Fruit fly (Drosophila melanogaster) whole organism, embryonic: Measurements from ENCODE around the gene Ist1.
A peak's percentile ranks its signal among the peaks of the same experiment; 100 is the strongest.

Experiments used
- Abd-B ChIP-seq: fragments of 200-800 bp; sonication (Bioruptor generic); optimal IDR thresholded peaks from 2 replicates; lab custom pipeline; 2018; ENCODE audit warnings: missing biosample characterization, mild to moderate bottlenecking, missing genetic modification characterization, moderate library complexity
- CG11456 ChIP-seq: fragments of 200-800 bp; sonication (Bioruptor generic); IDR thresholded peaks from 3 replicates; pipeline ENCODE4 v1.3.6; 2022; ENCODE audit warnings: missing biosample characterization, missing genetic modification characterization
- CG11560 ChIP-seq: fragments of 200-800 bp; sonication (Bioruptor generic); IDR thresholded peaks from 3 replicates; pipeline ENCODE4 v1.3.6; 2022; ENCODE audit warnings: missing biosample characterization, missing genetic modification characterization
- CG12744 ChIP-seq: fragments of 200-800 bp; sonication (Bioruptor generic); optimal IDR thresholded peaks from 2 replicates; lab custom pipeline; 2016; ENCODE audit warnings: missing biosample characterization, missing genetic modification characterization
- CG13123 ChIP-seq: fragments of 200-800 bp; sonication (Bioruptor generic); optimal IDR thresholded peaks from 2 replicates; lab custom pipeline; 2016; ENCODE audit warnings: missing biosample characterization, missing genetic modification characterization
- CG1602 ChIP-seq: fragments of 200-800 bp; sonication (Bioruptor generic); optimal IDR thresholded peaks from 3 replicates; lab custom pipeline; 2016; ENCODE audit warnings: missing biosample characterization, missing genetic modification characterization
- CG1603 ChIP-seq: fragments of 200-800 bp; sonication (Bioruptor generic); optimal IDR thresholded peaks from 2 replicates; lab custom pipeline; 2019; ENCODE audit warnings: missing biosample characterization, mild to moderate bottlenecking, missing genetic modification characterization, moderate library complexity
- CG16815 ChIP-seq: fragments of 200-800 bp; sonication (Bioruptor generic); optimal IDR thresholded peaks from 3 replicates; lab custom pipeline; 2017; ENCODE audit warnings: missing biosample characterization, mild to moderate bottlenecking, missing genetic modification characterization
- CG18619 ChIP-seq: fragments of 200-800 bp; sonication (Bioruptor generic); optimal IDR thresholded peaks from 3 replicates; lab custom pipeline; 2017; ENCODE audit warnings: missing biosample characterization, mild to moderate bottlenecking, missing genetic modification characterization
- CG31224 ChIP-seq: fragments of 200-800 bp; sonication (Bioruptor generic); IDR thresholded peaks from 2 replicates; pipeline ENCODE4 v1.3.6; 2022; ENCODE audit warnings: missing biosample characterization, missing genetic modification characterization
- CG6791 ChIP-seq: fragments of 200-800 bp; sonication (Bioruptor generic); IDR thresholded peaks from 3 replicates; pipeline ENCODE4 v1.3.6; 2022; ENCODE audit warnings: missing biosample characterization, missing genetic modification characterization; ENCODE audit not compliant: partially characterized antibody
- CG7357 ChIP-seq: fragments of 200-800 bp; sonication (Bioruptor generic); IDR thresholded peaks from 3 replicates; pipeline ENCODE4 v1.3.6; 2022; ENCODE audit warnings: missing biosample characterization, missing genetic modification characterization
- CG8388 ChIP-seq: fragments of 200-800 bp; sonication (Bioruptor generic); optimal IDR thresholded peaks from 2 replicates; lab custom pipeline; 2019; ENCODE audit warnings: missing biosample characterization, mild to moderate bottlenecking, missing genetic modification characterization, moderate library complexity
- Dfd ChIP-seq, 2 experiments: fragments of >200 bp; optimal IDR thresholded peaks; 2 replicates each; lab custom pipeline; 2017; ENCODE audit warnings: missing biosample characterization in 2 of 2, missing genetic modification characterization in 2 of 2
- HHEX ChIP-seq: fragments of 200-800 bp; sonication (Bioruptor generic); optimal IDR thresholded peaks from 3 replicates; lab custom pipeline; 2017; ENCODE audit warnings: missing biosample characterization, mild to moderate bottlenecking, missing genetic modification characterization, missing genetic modification reagents
- HLH3B ChIP-seq: fragments of 200-800 bp; sonication (Bioruptor generic); IDR thresholded peaks from 2 replicates; pipeline ENCODE4 v1.3.6; 2022; ENCODE audit warnings: missing biosample characterization, missing genetic modification characterization
- Hmx ChIP-seq: fragments of 200-800 bp; sonication (Bioruptor generic); optimal IDR thresholded peaks from 2 replicates; lab custom pipeline; 2016; ENCODE audit warnings: missing biosample characterization, missing genetic modification characterization
- Hr51 ChIP-seq, 2 experiments: fragments of 200-800 bp; sonication (Bioruptor generic); optimal IDR thresholded peaks; 2 replicates in 1 of 2; 3 replicates in 1 of 2; lab custom pipeline; 2016 to 2018; ENCODE audit warnings: missing biosample characterization in 2 of 2, missing genetic modification characterization in 2 of 2, mild to moderate bottlenecking in 1 of 2, moderate library complexity in 1 of 2
- Hr78 ChIP-seq, 2 experiments: fragments of 200-800 bp in 1 of 2; fragments of >200 bp in 1 of 2; sonication (Bioruptor generic) in 1 of 2; optimal IDR thresholded peaks; 2 replicates each; lab custom pipeline; 2017 to 2019; ENCODE audit warnings: missing biosample characterization in 2 of 2, missing genetic modification characterization in 2 of 2, mild to moderate bottlenecking in 1 of 2, moderate library complexity in 1 of 2
- Ptx1 ChIP-seq: fragments of 200-800 bp; sonication (Bioruptor generic); IDR thresholded peaks from 2 replicates; pipeline ENCODE4 v1.3.6; 2022; ENCODE audit warnings: missing biosample characterization, missing genetic modification characterization
- Rx ChIP-seq: fragments of 200-800 bp; sonication (Bioruptor generic); IDR thresholded peaks from 2 replicates; pipeline ENCODE4 v1.3.6; 2022; ENCODE audit warnings: missing biosample characterization, missing genetic modification characterization
- Taf1 ChIP-seq: fragments of 200-800 bp; sonication (Bioruptor generic); IDR thresholded peaks from 2 replicates; pipeline ENCODE4 v1.3.6; 2022; ENCODE audit warnings: missing biosample characterization, missing genetic modification characterization
- amos ChIP-seq: fragments of 200-800 bp; sonication (Bioruptor generic); IDR thresholded peaks from 2 replicates; pipeline ENCODE4 v1.3.6; 2022; ENCODE audit warnings: missing biosample characterization, missing genetic modification characterization; ENCODE audit not compliant: partially characterized antibody
- ara ChIP-seq: fragments of 200-800 bp; sonication (Bioruptor generic); IDR thresholded peaks from 2 replicates; pipeline ENCODE4 v1.3.6; 2022; ENCODE audit warnings: missing biosample characterization, missing genetic modification characterization
- ase ChIP-seq: fragments of 200-800 bp; sonication (Bioruptor generic); IDR thresholded peaks from 3 replicates; pipeline ENCODE4 v1.3.6; 2022; ENCODE audit warnings: missing biosample characterization, missing genetic modification characterization
- btn ChIP-seq: fragments of 200-800 bp; sonication (Bioruptor generic); optimal IDR thresholded peaks from 2 replicates; lab custom pipeline; 2016; ENCODE audit warnings: missing biosample characterization, missing genetic modification characterization
- crol ChIP-seq: fragments of 200-800 bp; sonication (Bioruptor generic); IDR thresholded peaks from 2 replicates; pipeline ENCODE4 v1.3.6; 2022; ENCODE audit warnings: missing biosample characterization, missing genetic modification characterization
- dmrt11E ChIP-seq: fragments of 200-800 bp; sonication (Bioruptor generic); optimal IDR thresholded peaks from 3 replicates; lab custom pipeline; 2018; ENCODE audit warnings: missing biosample characterization, mild to moderate bottlenecking, missing genetic modification characterization, moderate library complexity
- dysf ChIP-seq: fragments of 200-800 bp; sonication (Bioruptor generic); IDR thresholded peaks from 3 replicates; pipeline ENCODE4 v1.3.6; 2022; ENCODE audit warnings: missing biosample characterization, missing genetic modification characterization
- eyg ChIP-seq: fragments of 200-800 bp; sonication (Bioruptor generic); optimal IDR thresholded peaks from 3 replicates; lab custom pipeline; 2016; ENCODE audit warnings: missing biosample characterization, missing genetic modification characterization
- gem ChIP-seq: fragments of 200-800 bp; sonication (Bioruptor generic); optimal IDR thresholded peaks from 2 replicates; lab custom pipeline; 2019; ENCODE audit warnings: missing biosample characterization, mild to moderate bottlenecking, missing genetic modification characterization, moderate library complexity
- gro ChIP-seq: fragments of 200-800 bp; sonication (Bioruptor generic); optimal IDR thresholded peaks from 2 replicates; lab custom pipeline; 2016; ENCODE audit warnings: missing biosample characterization, missing genetic modification characterization
- gsb-n ChIP-seq: fragments of 200-800 bp; sonication (Bioruptor generic); optimal IDR thresholded peaks from 3 replicates; lab custom pipeline; 2018; ENCODE audit warnings: missing biosample characterization, mild to moderate bottlenecking, missing genetic modification characterization
- hb ChIP-seq: fragments of 200-800 bp; sonication (Bioruptor generic); IDR thresholded peaks from 3 replicates; pipeline ENCODE4 v1.3.6; 2022; ENCODE audit warnings: missing biosample characterization, missing genetic modification characterization; ENCODE audit not compliant: partially characterized antibody
- inv ChIP-seq: fragments of 200-800 bp; sonication (Bioruptor generic); IDR thresholded peaks from 2 replicates; pipeline ENCODE4 v1.3.6; 2022; ENCODE audit warnings: missing biosample characterization, missing genetic modification characterization; ENCODE audit not compliant: partially characterized antibody
- kah ChIP-seq: fragments of 200-800 bp; sonication (Bioruptor generic); optimal IDR thresholded peaks from 2 replicates; lab custom pipeline; 2018; ENCODE audit warnings: missing biosample characterization, mild to moderate bottlenecking, missing genetic modification characterization
- nau ChIP-seq: fragments of 200-800 bp; sonication (Bioruptor generic); optimal IDR thresholded peaks from 3 replicates; lab custom pipeline; 2017; ENCODE audit warnings: missing biosample characterization, mild to moderate bottlenecking, missing genetic modification characterization, missing genetic modification reagents
- oc ChIP-seq: fragments of 200-800 bp; sonication (Bioruptor generic); optimal IDR thresholded peaks from 2 replicates; lab custom pipeline; 2018; ENCODE audit warnings: missing biosample characterization, mild to moderate bottlenecking, missing genetic modification characterization, moderate library complexity
- p53 ChIP-seq: fragments of 200-800 bp; sonication (Bioruptor generic); optimal IDR thresholded peaks from 2 replicates; lab custom pipeline; 2016; ENCODE audit warnings: missing biosample characterization, missing genetic modification characterization
- phol ChIP-seq: fragments of 200-800 bp; sonication (Bioruptor generic); optimal IDR thresholded peaks from 3 replicates; lab custom pipeline; 2018; ENCODE audit warnings: missing biosample characterization, mild to moderate bottlenecking, missing genetic modification characterization, moderate library complexity
- pros ChIP-seq: fragments of 200-800 bp; sonication (Bioruptor generic); optimal IDR thresholded peaks from 3 replicates; lab custom pipeline; 2019; ENCODE audit warnings: missing biosample characterization, mild to moderate bottlenecking, missing genetic modification characterization, moderate library complexity
- pum ChIP-seq: fragments of 200-800 bp; sonication (Bioruptor generic); optimal IDR thresholded peaks from 2 replicates; lab custom pipeline; 2016; ENCODE audit warnings: missing biosample characterization, missing genetic modification characterization
- sisA ChIP-seq: fragments of 200-800 bp; sonication (Bioruptor generic); IDR thresholded peaks from 2 replicates; pipeline ENCODE4 v1.3.6; 2022; ENCODE audit warnings: missing biosample characterization, missing genetic modification characterization
- slou ChIP-seq: fragments of 200-800 bp; sonication (Bioruptor generic); optimal IDR thresholded peaks from 3 replicates; lab custom pipeline; 2016; ENCODE audit warnings: missing biosample characterization, missing genetic modification characterization
- slp2 ChIP-seq: fragments of 200-800 bp; sonication (Bioruptor generic); optimal IDR thresholded peaks from 2 replicates; lab custom pipeline; 2016; ENCODE audit warnings: missing biosample characterization, missing genetic modification characterization
- tin ChIP-seq: fragments of 200-800 bp; sonication (Bioruptor generic); optimal IDR thresholded peaks from 3 replicates; lab custom pipeline; 2016; ENCODE audit warnings: missing biosample characterization, missing genetic modification characterization
- tx ChIP-seq: fragments of 200-800 bp; sonication (Bioruptor generic); optimal IDR thresholded peaks from 2 replicates; lab custom pipeline; 2016; ENCODE audit warnings: missing biosample characterization, missing genetic modification characterization
- wek ChIP-seq: fragments of 200-800 bp; sonication (Bioruptor generic); optimal IDR thresholded peaks from 3 replicates; lab custom pipeline; 2018; ENCODE audit warnings: missing biosample characterization, mild to moderate bottlenecking, missing genetic modification characterization, moderate library complexity
- yki ChIP-seq: fragments of >200 bp; optimal IDR thresholded peaks from 3 replicates; lab custom pipeline; 2018
- zfh1 ChIP-seq: fragments of 200-800 bp; sonication (Bioruptor generic); IDR thresholded peaks from 3 replicates; pipeline ENCODE4 v1.3.6; 2022; ENCODE audit warnings: missing biosample characterization, missing genetic modification characterization
- zfh2 ChIP-seq: fragments of 200-800 bp; sonication (Bioruptor generic); optimal IDR thresholded peaks from 2 replicates; lab custom pipeline; 2016; ENCODE audit warnings: missing biosample characterization, missing genetic modification characterization

Gene Ist1

DNA sequence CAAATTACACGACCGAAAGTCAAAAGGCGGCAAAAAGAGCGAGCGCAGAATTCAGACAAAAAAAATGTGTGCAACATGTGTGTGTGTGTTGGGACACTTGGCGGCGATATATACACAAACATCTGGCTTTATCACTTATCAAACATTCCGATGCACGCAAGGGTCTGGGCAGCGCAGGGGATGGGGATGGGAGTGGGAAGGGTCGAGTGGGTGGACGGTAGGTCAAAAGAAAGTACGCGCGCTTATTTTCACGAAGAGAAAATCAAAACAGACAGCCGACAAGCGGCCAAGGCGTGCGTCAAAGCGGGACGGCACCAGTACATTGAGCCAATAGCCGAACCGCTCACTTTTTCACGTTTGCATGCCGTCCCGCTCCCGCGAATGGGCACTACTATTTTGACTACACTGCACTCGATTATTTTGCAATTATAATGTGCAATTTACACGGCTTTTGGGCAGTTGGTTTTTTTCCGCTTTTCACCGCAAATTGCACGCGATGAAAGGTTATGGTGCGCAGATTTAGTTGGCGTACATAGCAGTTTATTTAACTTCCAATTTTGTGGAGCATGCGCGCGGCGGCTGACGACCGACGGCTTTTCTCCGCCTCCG is 14.1 kb downstream of the Ist1 start (continued):
- TF ChIP-seq eyg (GFP tag; lab: Kevin White, UChicago) (no peak), gem (tag; lab: Kevin White, UChicago) (no peak), btn (no peak), dysf (GFP tag; lab: Robert Waterston, UW) (0 out of 3 replicates have a peak, but pooled peaks have one; percentile 16), Taf1 (GFP tag; lab: Robert Waterston, UW) (no peak), p53 (GFP tag; lab: Kevin White, UChicago) (no peak), CG8388 (no peak), HHEX (GFP tag; lab: Kevin White, UChicago) (no peak), inv (no peak), phol (tag; lab: Kevin White, UChicago) (no peak), zfh2 (GFP tag; lab: Kevin White, UChicago) (no peak), CG18619 (GFP tag; lab: Kevin White, UChicago) (no peak), amos (GFP tag; lab: Robert Waterston, UW) (peak; percentile 39; the same call in 1 of the 2 replicates), gro (no peak), hb (GFP tag; lab: Robert Waterston, UW) (no peak), yki (lab: Kevin White, UChicago) (no peak), Ptx1 (GFP tag; lab: Robert Waterston, UW) (no peak), CG16815 (no peak), CG1602 (GFP tag; lab: Kevin White, UChicago) (no peak), slou (no peak), Hmx (GFP tag; lab: Kevin White, UChicago) (no peak), Hr51 (GFP tag; optimal IDR thresholded peaks at IDR 0.05; lab: Kevin White, UChicago) (no peak), kah (GFP tag; lab: Kevin White, UChicago) (peak; percentile 38), tx (GFP tag; lab: Kevin White, UChicago) (no peak), Dfd (GFP tag; optimal IDR thresholded peaks at IDR 0.05; lab: Kevin White, UChicago) (no peak), nau (no peak), CG12744 (GFP tag; lab: Kevin White, UChicago) (no peak), tin (GFP tag; lab: Kevin White, UChicago) (no peak), wek (GFP tag; lab: Kevin White, UChicago) (no peak), pum (GFP tag; lab: Kevin White, UChicago) (no peak), CG1603 (tag; lab: Kevin White, UChicago) (no peak), ara (GFP tag; lab: Robert Waterston, UW) (no peak), zfh1 (GFP tag; lab: Robert Waterston, UW) (peak; percentile 62; the same call in 2 of the 3 replicates), dmrt11E (tag; lab: Kevin White, UChicago) (no peak), CG11560 (tag; lab: Robert Waterston, UW) (no peak), Rx (no peak), CG13123 (GFP tag; lab: Kevin White, UChicago) (no peak), CG6791 (GFP tag; lab: Robert Waterston, UW) (peak; percentile 65), CG7357 (GFP tag; lab: Robert Waterston, UW) (no peak), oc (tag; lab: Kevin White, UChicago) (no peak), slp2 (GFP tag; lab: Kevin White, UChicago) (no peak), crol (peak; percentile 93), gsb-n (tag; lab: Kevin White, UChicago) (no peak), HLH3B (GFP tag; lab: Robert Waterston, UW) (no peak), CG31224 (GFP tag; lab: Robert Waterston, UW) (no peak), ase (GFP tag; lab: Robert Waterston, UW) (no peak), pros (no peak), CG11456 (GFP tag; lab: Robert Waterston, UW) (no peak), sisA (GFP tag; lab: Robert Waterston, UW) (no peak), Hr78 (GFP tag; optimal IDR thresholded peaks at IDR 0.05; lab: Kevin White, UChicago) (peak in 1 of 2 experiments; percentile 99), Abd-B (GFP tag; lab: Kevin White, UChicago) (no peak)
